Worm (Caenorhabditis elegans) whole organism, late embryonic: ENCODE measurements around the gene clh-3.

ENCODE experiments used
- C08G9.2 ChIP-seq: sonication (generic microtip); optimal IDR thresholded peaks from 2 replicates; lab custom pipeline; 2016; ENCODE audit warnings: mild to moderate bottlenecking, missing genetic modification characterization, moderate library complexity, missing compliant biosample characterization
- C38D4.7 ChIP-seq: fragments of 200-800 bp; sonication (Bioruptor generic); optimal IDR thresholded peaks from 2 replicates; lab custom pipeline; 2018; ENCODE audit warnings: mild to moderate bottlenecking, missing genetic modification characterization, moderate library complexity, missing compliant biosample characterization
- F13H6.1 ChIP-seq: sonication (generic microtip); optimal IDR thresholded peaks from 2 replicates; lab custom pipeline; 2016; ENCODE audit warnings: missing genetic modification characterization, missing compliant biosample characterization
- K02D7.2 ChIP-seq: sonication (generic microtip); optimal IDR thresholded peaks from 2 replicates; lab custom pipeline; 2017; ENCODE audit warnings: mild to moderate bottlenecking, missing genetic modification characterization, missing compliant biosample characterization
- T23F11.4 ChIP-seq: fragments of 200-800 bp; sonication (Bioruptor generic); optimal IDR thresholded peaks from 2 replicates; lab custom pipeline; 2018; ENCODE audit warnings: mild to moderate bottlenecking, missing genetic modification characterization, missing compliant biosample characterization
- ceh-14 ChIP-seq: sonication (generic microtip); optimal IDR thresholded peaks from 2 replicates; lab custom pipeline; 2016; ENCODE audit warnings: missing genotype, missing genetic modification characterization, missing compliant biosample characterization
- ceh-24 ChIP-seq: sonication (generic microtip); optimal IDR thresholded peaks from 2 replicates; lab custom pipeline; 2016; ENCODE audit warnings: mild to moderate bottlenecking, missing genetic modification characterization, missing compliant biosample characterization
- ceh-31 ChIP-seq: sonication (generic microtip); optimal IDR thresholded peaks from 2 replicates; lab custom pipeline; 2016; ENCODE audit warnings: missing genetic modification characterization, missing compliant biosample characterization
- ceh-45 ChIP-seq: fragments of 200-800 bp; sonication (Bioruptor generic); IDR thresholded peaks from 2 replicates; pipeline ENCODE4 v1.3.6; 2022; ENCODE audit warnings: missing genetic modification reagents, missing genetic modification characterization, missing compliant biosample characterization
- ceh-48 ChIP-seq: sonication (generic microtip); optimal IDR thresholded peaks from 2 replicates; lab custom pipeline; 2016; ENCODE audit warnings: missing genetic modification characterization, inconsistent platforms, missing compliant biosample characterization
- ceh-9 ChIP-seq: sonication (generic microtip); optimal IDR thresholded peaks from 2 replicates; lab custom pipeline; 2016; ENCODE audit warnings: mild to moderate bottlenecking, missing genetic modification characterization, inconsistent platforms, missing compliant biosample characterization
- che-1 ChIP-seq: sonication (generic microtip); optimal IDR thresholded peaks from 2 replicates; lab custom pipeline; 2016; ENCODE audit warnings: mild to moderate bottlenecking, missing genetic modification characterization, missing compliant biosample characterization
- dmd-4 ChIP-seq: sonication (generic microtip); optimal IDR thresholded peaks from 2 replicates; lab custom pipeline; 2016; ENCODE audit warnings: borderline replicate concordance, missing genetic modification characterization, missing compliant biosample characterization
- dve-1 ChIP-seq: sonication (generic microtip); optimal IDR thresholded peaks from 2 replicates; lab custom pipeline; 2017; ENCODE audit warnings: antibody characterized with exemption, mild to moderate bottlenecking, missing genetic modification characterization, missing compliant biosample characterization
- fax-1 ChIP-seq: sonication (generic microtip); optimal IDR thresholded peaks from 2 replicates; lab custom pipeline; 2016; ENCODE audit warnings: missing genotype, missing genetic modification characterization, missing compliant biosample characterization
- fkh-10 ChIP-seq: fragments of 150-350 bp; optimal IDR thresholded peaks from 2 replicates; lab custom pipeline; 2014; ENCODE audit warnings: missing biosample characterization, missing genetic modification reagents, missing genetic modification characterization
- hlh-15 ChIP-seq: sonication (generic microtip); optimal IDR thresholded peaks from 2 replicates; lab custom pipeline; 2016; ENCODE audit warnings: missing genetic modification characterization, missing compliant biosample characterization
- hlh-30 ChIP-seq: sonication (generic microtip); optimal IDR thresholded peaks from 2 replicates; lab custom pipeline; 2017; ENCODE audit warnings: antibody characterized with exemption, missing genetic modification characterization, missing compliant biosample characterization; ENCODE audit not compliant: insufficient read depth
- hlh-6 ChIP-seq: sonication (generic microtip); optimal IDR thresholded peaks from 2 replicates; lab custom pipeline; 2016; ENCODE audit warnings: missing genotype, missing genetic modification characterization, missing compliant biosample characterization
- lim-6 ChIP-seq: sonication (generic microtip); optimal IDR thresholded peaks from 2 replicates; lab custom pipeline; 2016; ENCODE audit warnings: missing genetic modification characterization, missing compliant biosample characterization
- lin-11 ChIP-seq: fragments of 200-800 bp; sonication (Bioruptor generic); optimal IDR thresholded peaks from 2 replicates; lab custom pipeline; 2018; ENCODE audit warnings: mild to moderate bottlenecking, missing genetic modification characterization, missing compliant biosample characterization
- madf-2 ChIP-seq: sonication (generic microtip); optimal IDR thresholded peaks from 2 replicates; lab custom pipeline; 2017; ENCODE audit warnings: missing genetic modification characterization, missing compliant biosample characterization
- mec-3 ChIP-seq: sonication (generic microtip); optimal IDR thresholded peaks from 2 replicates; lab custom pipeline; 2016; ENCODE audit warnings: borderline replicate concordance, missing genetic modification characterization, missing compliant biosample characterization
- nhr-11 ChIP-seq: fragments of 150-350 bp; optimal IDR thresholded peaks from 2 replicates; lab custom pipeline; 2014; ENCODE audit warnings: missing biosample characterization, missing genetic modification characterization
- odd-2 ChIP-seq: sonication (generic microtip); optimal IDR thresholded peaks from 2 replicates; lab custom pipeline; 2017; ENCODE audit warnings: antibody characterized with exemption, mild to moderate bottlenecking, missing genetic modification characterization, missing compliant biosample characterization
- pax-1 ChIP-seq: fragments of 150-350 bp; optimal IDR thresholded peaks from 2 replicates; lab custom pipeline; 2014; ENCODE audit warnings: missing biosample characterization, missing genetic modification characterization
- pha-2 ChIP-seq: sonication (generic microtip); optimal IDR thresholded peaks from 2 replicates; lab custom pipeline; 2017; ENCODE audit warnings: mild to moderate bottlenecking, missing genetic modification characterization, missing compliant biosample characterization
- pha-4 ChIP-seq: fragments of 150-350 bp; optimal IDR thresholded peaks from 2 replicates; lab custom pipeline; 2018; ENCODE audit warnings: missing biosample characterization, missing genetic modification reagents, missing genetic modification characterization
- pqm-1 ChIP-seq: sonication (generic microtip); optimal IDR thresholded peaks from 2 replicates; lab custom pipeline; 2016; ENCODE audit warnings: missing genetic modification characterization, missing compliant biosample characterization
- sox-2 ChIP-seq: fragments of 200-800 bp; sonication (Bioruptor generic); IDR thresholded peaks from 2 replicates; pipeline ENCODE4 v1.3.6; 2022; ENCODE audit warnings: missing genetic modification reagents, missing genetic modification characterization, missing compliant biosample characterization
- sox-4 ChIP-seq: sonication (generic microtip); optimal IDR thresholded peaks from 2 replicates; lab custom pipeline; 2017; ENCODE audit warnings: mild to moderate bottlenecking, missing genetic modification characterization, inconsistent platforms, missing compliant biosample characterization
- ttx-3 ChIP-seq: sonication (generic microtip); optimal IDR thresholded peaks from 2 replicates; lab custom pipeline; 2016; ENCODE audit warnings: missing genetic modification reagents, missing genetic modification characterization, missing compliant biosample characterization
- unc-3 ChIP-seq, 2 experiments: fragments of 200-800 bp in 1 of 2; sonication (Bioruptor generic) in 1 of 2; sonication (generic microtip) in 1 of 2; conservative IDR thresholded peaks in 1 of 2; optimal IDR thresholded peaks in 1 of 2; 2 replicates each; pipeline versions ENCODE4 v1.3.6 to Lab custom; 2016 to 2022; ENCODE audit warnings: missing compliant biosample characterization in 2 of 2, missing genetic modification characterization in 2 of 2, missing genetic modification reagents in 1 of 2
- unc-42 ChIP-seq: sonication (generic microtip); optimal IDR thresholded peaks from 2 replicates; lab custom pipeline; 2016; ENCODE audit warnings: missing genotype, missing genetic modification characterization, missing compliant biosample characterization
- unc-55 ChIP-seq: sonication (generic microtip); optimal IDR thresholded peaks from 2 replicates; lab custom pipeline; 2017; ENCODE audit warnings: missing biosample characterization, missing genetic modification reagents, missing genetic modification characterization
- zip-5 ChIP-seq: sonication (generic microtip); optimal IDR thresholded peaks from 2 replicates; lab custom pipeline; 2016; ENCODE audit warnings: missing genetic modification characterization, missing compliant biosample characterization
- ztf-16 ChIP-seq: sonication (generic microtip); optimal IDR thresholded peaks from 2 replicates; lab custom pipeline; 2017; ENCODE audit warnings: missing genetic modification characterization, missing compliant biosample characterization

Gene clh-3

ce11 chrII:7195541-7195940 is 30.2 kb downstream of the clh-3 start, which contains the start of gene acdh-12:
acdh-12 (minus strand) TSS chrII:7195641.
- no peak for TF ChIP-seq ceh-31 (tag; lab: Kevin White, UChicago)
- TF ChIP-seq ceh-9 (tag; lab: Kevin White, UChicago) = no peak
- TF ChIP-seq pha-4 = no peak
- no peak for TF ChIP-seq ttx-3 (tag; lab: Kevin White, UChicago)
- TF ChIP-seq ztf-16 (tag; lab: Kevin White, UChicago) = no peak
- TF ChIP-seq nhr-11 = no peak
- no peak for TF ChIP-seq hlh-15 (tag; lab: Kevin White, UChicago)
- TF ChIP-seq ceh-24 = no peak
- no peak for TF ChIP-seq fkh-10 (GFP tag; lab: Kevin White, UChicago)
- TF ChIP-seq odd-2 (tag; lab: Kevin White, UChicago) = no peak
- TF ChIP-seq hlh-30 (tag; lab: Kevin White, UChicago) = no peak
- TF ChIP-seq ceh-48 (tag; lab: Kevin White, UChicago) = no peak
- no peak for TF ChIP-seq C08G9.2 (tag; lab: Kevin White, UChicago)

ce11 chrII:7189120-7189519 is 36.6 kb downstream of the clh-3 start, which contains the start of gene E04F6.4:
E04F6.4 (plus strand) TSS chrII:7189420.
- no peak for TF ChIP-seq mec-3 (tag; lab: Kevin White, UChicago)
- no peak for TF ChIP-seq ceh-45 (GFP tag; lab: Robert Waterston, UW)
- TF ChIP-seq pha-4 = no peak
- TF ChIP-seq sox-4 (tag; lab: Kevin White, UChicago) = no peak
- TF ChIP-seq ceh-24 = no peak
- TF ChIP-seq ceh-31 (tag; lab: Kevin White, UChicago) = no peak
- TF ChIP-seq che-1 (tag; lab: Kevin White, UChicago) = no peak
- no peak for TF ChIP-seq hlh-15 (tag; lab: Kevin White, UChicago)
- TF ChIP-seq F13H6.1 (tag; lab: Kevin White, UChicago) = no peak
- TF ChIP-seq madf-2 (tag; lab: Kevin White, UChicago) = no peak
- TF ChIP-seq dve-1 (tag; lab: Kevin White, UChicago) = no peak
- TF ChIP-seq lin-11 (tag; lab: Kevin White, UChicago) = no peak
- no peak for TF ChIP-seq T23F11.4 (GFP tag; lab: Kevin White, UChicago)
- no peak for TF ChIP-seq lim-6 (tag; lab: Kevin White, UChicago)
- no peak for TF ChIP-seq K02D7.2 (tag; lab: Kevin White, UChicago)

ce11 chrII:7187110-7187509 is 38.6 kb downstream of the clh-3 start, which contains the start of gene C27H5.6:
C27H5.6 (minus strand) TSS chrII:7187210.
- TF ChIP-seq C38D4.7 (GFP tag; lab: Kevin White, UChicago) (no peak), ceh-14 (tag; lab: Kevin White, UChicago) (no peak), pha-2 (tag; lab: Kevin White, UChicago) (no peak), pax-1 (tag; lab: Kevin White, UChicago) (no peak), zip-5 (tag; lab: Kevin White, UChicago) (no peak), unc-42 (tag; lab: Kevin White, UChicago) (no peak), pqm-1 (tag; lab: Kevin White, UChicago) (no peak), hlh-6 (tag; lab: Kevin White, UChicago) (no peak), sox-2 (no peak), unc-55 (GFP tag; lab: Kevin White, UChicago) (no peak), fax-1 (tag; lab: Kevin White, UChicago) (no peak), pha-4 (no peak), F13H6.1 (tag; lab: Kevin White, UChicago) (no peak)

ce11 chrII:7186117-7186516 is 39.6 kb downstream of the clh-3 start:
- no peak for TF ChIP-seq unc-3 (GFP tag; conservative IDR thresholded peaks at IDR 0.05; lab: Robert Waterston, UW)
- TF ChIP-seq unc-3 (tag; optimal IDR thresholded peaks at IDR 0.05; lab: Kevin White, UChicago) = no peak
- TF ChIP-seq dmd-4 = no peak
